Worm (Caenorhabditis elegans): Measurements from ENCODE around the gene F10E7.11.

- TF ChIP-seq nhr-6 (tag; optimal IDR thresholded peaks at IDR 0.05), result no peak
- no peak for TF ChIP-seq ceh-16 (tag; optimal IDR thresholded peaks at IDR 0.05)
- no peak for TF ChIP-seq elt-1 (tag; optimal IDR thresholded peaks at IDR 0.05)
Observed at ce11 chrII:7139064-7139463, 16.4 kb upstream of the F10E7.11 start.
